Fruit fly (Drosophila melanogaster) whole organism, prepupa: ENCODE measurements around the gene CG2247.
"Not testable (repeated sequence)": the region's sequence is repeated elsewhere in the genome, so short reads cannot be mapped to it uniquely, and the experiment has no call there.

Source experiments
- CG10631 ChIP-seq: fragments of 200-800 bp; sonication (Bioruptor generic); optimal IDR thresholded peaks from 2 replicates; lab custom pipeline; 2016; ENCODE audit warnings: missing biosample characterization, missing genetic modification characterization
- CG10669 ChIP-seq: fragments of 200-800 bp; sonication (Bioruptor generic); optimal IDR thresholded peaks from 3 replicates; lab custom pipeline; 2018; ENCODE audit warnings: missing biosample characterization, mild to moderate bottlenecking, missing genetic modification characterization, moderate library complexity
- CG15336 ChIP-seq: fragments of 200-800 bp; sonication (Bioruptor generic); IDR thresholded peaks from 2 replicates; pipeline ENCODE4 v1.3.6; 2022; ENCODE audit warnings: missing biosample characterization, missing genetic modification characterization
- CG1621 ChIP-seq: fragments of 200-800 bp; sonication (Bioruptor generic); optimal IDR thresholded peaks from 3 replicates; lab custom pipeline; 2018; ENCODE audit warnings: missing biosample characterization, mild to moderate bottlenecking, missing genetic modification characterization
- CG16779 ChIP-seq: fragments of 200-800 bp; sonication (Bioruptor generic); optimal IDR thresholded peaks from 3 replicates; lab custom pipeline; 2017; ENCODE audit warnings: missing biosample characterization, mild to moderate bottlenecking, missing genetic modification characterization
- CG3032 ChIP-seq: fragments of 200-800 bp; optimal IDR thresholded peaks from 2 replicates; lab custom pipeline; 2019; ENCODE audit warnings: missing biosample characterization, mild to moderate bottlenecking, missing genetic modification characterization, moderate library complexity
- CG31627 ChIP-seq: fragments of 200-800 bp; sonication (Bioruptor generic); optimal IDR thresholded peaks from 3 replicates; lab custom pipeline; 2016; ENCODE audit warnings: missing biosample characterization, missing genetic modification characterization
- CG32006 ChIP-seq: fragments of 200-800 bp; sonication (Bioruptor generic); optimal IDR thresholded peaks from 3 replicates; lab custom pipeline; 2017; ENCODE audit warnings: missing biosample characterization, mild to moderate bottlenecking, missing genetic modification characterization
- CG34406 ChIP-seq: fragments of 200-800 bp; sonication (Bioruptor generic); optimal IDR thresholded peaks from 3 replicates; lab custom pipeline; 2016; ENCODE audit warnings: missing biosample characterization, missing genetic modification characterization
- CG3919 ChIP-seq: fragments of 200-800 bp; sonication (Bioruptor generic); optimal IDR thresholded peaks from 3 replicates; lab custom pipeline; 2016; ENCODE audit warnings: missing biosample characterization, missing genetic modification characterization
- CG4318 ChIP-seq: fragments of 200-800 bp; sonication (Bioruptor generic); optimal IDR thresholded peaks from 3 replicates; lab custom pipeline; 2017; ENCODE audit warnings: missing biosample characterization, mild to moderate bottlenecking, missing genetic modification characterization
- CG6163 ChIP-seq: fragments of 200-800 bp; sonication (Bioruptor generic); IDR thresholded peaks from 3 replicates; pipeline ENCODE4 v1.3.6; 2022; ENCODE audit warnings: missing biosample characterization, missing genetic modification characterization
- CG6792 ChIP-seq: fragments of 200-800 bp; sonication (Bioruptor generic); optimal IDR thresholded peaks from 3 replicates; lab custom pipeline; 2016; ENCODE audit warnings: missing biosample characterization, missing genetic modification characterization
- CG6854 ChIP-seq: fragments of 200-800 bp; sonication (Bioruptor generic); optimal IDR thresholded peaks from 2 replicates; lab custom pipeline; 2017; ENCODE audit warnings: missing biosample characterization, mild to moderate bottlenecking, missing genetic modification characterization
- CG8119 ChIP-seq: fragments of 200-800 bp; sonication (Bioruptor generic); IDR thresholded peaks from 3 replicates; pipeline ENCODE4 v1.3.6; 2022; ENCODE audit warnings: missing biosample characterization, missing genetic modification characterization
- CG8632 ChIP-seq: fragments of 200-800 bp; sonication (Bioruptor generic); optimal IDR thresholded peaks from 3 replicates; lab custom pipeline; 2016; ENCODE audit warnings: missing biosample characterization, missing genetic modification characterization
- CG9139 ChIP-seq: fragments of 200-800 bp; sonication (Bioruptor generic); optimal IDR thresholded peaks from 3 replicates; lab custom pipeline; 2017; ENCODE audit warnings: missing biosample characterization, mild to moderate bottlenecking, missing genetic modification characterization
- Eip78C ChIP-seq: fragments of 200-800 bp; sonication (Bioruptor generic); peaks from one replicate; lab custom pipeline; 2016; ENCODE audit warnings: missing biosample characterization, missing genetic modification characterization
- Ets21C ChIP-seq: fragments of 200-800 bp; sonication (Bioruptor generic); optimal IDR thresholded peaks from 3 replicates; lab custom pipeline; 2016; ENCODE audit warnings: missing biosample characterization, missing genetic modification characterization
- Gug ChIP-seq: fragments of 200-800 bp; sonication (Bioruptor generic); IDR thresholded peaks from 2 replicates; pipeline ENCODE4 v1.3.6; 2022; ENCODE audit warnings: missing biosample characterization, missing genetic modification characterization
- Hr38 ChIP-seq: sonication (Bioruptor generic); optimal IDR thresholded peaks from 2 replicates; lab custom pipeline; 2016; ENCODE audit warnings: missing biosample characterization, missing genetic modification characterization
- Hr39 ChIP-seq: fragments of 200-800 bp; sonication (Bioruptor generic); optimal IDR thresholded peaks from 2 replicates; lab custom pipeline; 2016; ENCODE audit warnings: missing biosample characterization, missing genetic modification characterization
- Lpt ChIP-seq: fragments of 200-800 bp; sonication (Bioruptor generic); optimal IDR thresholded peaks from 3 replicates; lab custom pipeline; 2016; ENCODE audit warnings: missing biosample characterization, missing genetic modification characterization
- Met ChIP-seq: fragments of 200-800 bp; sonication (Bioruptor generic); optimal IDR thresholded peaks from 3 replicates; lab custom pipeline; 2016; ENCODE audit warnings: missing biosample characterization, missing genetic modification characterization
- OdsH ChIP-seq: fragments of 200-800 bp; sonication (Bioruptor generic); optimal IDR thresholded peaks from 3 replicates; lab custom pipeline; 2016; ENCODE audit warnings: missing biosample characterization, missing genetic modification characterization
- Smox ChIP-seq: fragments of 200-800 bp; sonication (Bioruptor generic); optimal IDR thresholded peaks from 3 replicates; lab custom pipeline; 2016; ENCODE audit warnings: missing biosample characterization, missing genetic modification characterization
- Sox102F ChIP-seq: fragments of 200-800 bp; sonication (Bioruptor generic); optimal IDR thresholded peaks from 2 replicates; lab custom pipeline; 2016; ENCODE audit warnings: missing biosample characterization, mild to moderate bottlenecking, missing genetic modification characterization
- Sox14 ChIP-seq: fragments of 200-800 bp; sonication (Bioruptor generic); optimal IDR thresholded peaks from 3 replicates; lab custom pipeline; 2016; ENCODE audit warnings: missing biosample characterization, missing genetic modification characterization
- achi ChIP-seq: fragments of 200-800 bp; sonication (Bioruptor generic); optimal IDR thresholded peaks from 3 replicates; lab custom pipeline; 2016; ENCODE audit warnings: missing biosample characterization, missing genetic modification characterization
- acj6 ChIP-seq: fragments of 200-800 bp; sonication (Bioruptor generic); optimal IDR thresholded peaks from 3 replicates; lab custom pipeline; 2016; ENCODE audit warnings: missing biosample characterization, missing genetic modification characterization
- cyc ChIP-seq: fragments of 200-800 bp; sonication (Bioruptor generic); optimal IDR thresholded peaks from 3 replicates; lab custom pipeline; 2016; ENCODE audit warnings: missing biosample characterization, missing genetic modification characterization
- dac ChIP-seq: fragments of 200-800 bp; sonication (Bioruptor generic); optimal IDR thresholded peaks from 2 replicates; lab custom pipeline; 2017; ENCODE audit warnings: missing biosample characterization, mild to moderate bottlenecking, missing genetic modification characterization
- eg ChIP-seq: fragments of 200-800 bp; sonication (Bioruptor generic); IDR thresholded peaks from 3 replicates; pipeline ENCODE4 v1.3.6; 2022; ENCODE audit warnings: missing biosample characterization, missing genetic modification characterization
- fd85E ChIP-seq: fragments of 200-800 bp; sonication (Bioruptor generic); optimal IDR thresholded peaks from 3 replicates; lab custom pipeline; 2016; ENCODE audit warnings: missing biosample characterization, missing genetic modification characterization
- fkh ChIP-seq: fragments of 200-800 bp; sonication (Bioruptor generic); optimal IDR thresholded peaks from 3 replicates; lab custom pipeline; 2017; ENCODE audit warnings: missing biosample characterization, mild to moderate bottlenecking, missing genetic modification characterization, moderate library complexity
- lz ChIP-seq: fragments of 200-800 bp; sonication (Bioruptor generic); optimal IDR thresholded peaks from 3 replicates; lab custom pipeline; 2016; ENCODE audit warnings: missing biosample characterization, missing genetic modification characterization
- net ChIP-seq: fragments of 200-800 bp; sonication (Bioruptor generic); optimal IDR thresholded peaks from 3 replicates; lab custom pipeline; 2016; ENCODE audit warnings: missing biosample characterization, missing genetic modification characterization
- spab ChIP-seq: fragments of 200-800 bp; sonication (Bioruptor generic); optimal IDR thresholded peaks from 2 replicates; lab custom pipeline; 2017; ENCODE audit warnings: missing biosample characterization, mild to moderate bottlenecking, missing genetic modification characterization, missing genetic modification reagents
- ss ChIP-seq, 2 experiments: fragments of 200-800 bp; sonication (Bioruptor generic); optimal IDR thresholded peaks; 2 replicates in 1 of 2; 3 replicates in 1 of 2; lab custom pipeline; 2017 to 2018; ENCODE audit warnings: mild to moderate bottlenecking in 2 of 2, missing biosample characterization in 2 of 2, missing genetic modification characterization in 2 of 2, moderate library complexity in 1 of 2
- svp ChIP-seq: fragments of 200-800 bp; sonication (Bioruptor generic); peaks from one replicate; lab custom pipeline; 2016; ENCODE audit warnings: missing biosample characterization, missing genetic modification characterization
- topi ChIP-seq: fragments of 200-800 bp; sonication (Bioruptor generic); optimal IDR thresholded peaks from 3 replicates; lab custom pipeline; 2016; ENCODE audit warnings: missing biosample characterization, missing genetic modification characterization

Gene CG2247

dm6 chrX:11600795-11601358, 10.6 kb downstream of the CG2247 start (continued):
- TF ChIP-seq CG16779 (tag; lab: Kevin White, UChicago) (no peak), CG6163 (0 out of 3 replicates have a peak, but pooled peaks have one; percentile 13), Sox14 (GFP tag; lab: Kevin White, UChicago) (peak; percentile 60), CG32006 (GFP tag; lab: Kevin White, UChicago) (no peak), Hr39 (GFP tag; lab: Kevin White, UChicago) (peak; percentile 52), CG9139 (GFP tag; lab: Kevin White, UChicago) (peak; percentile 3), CG15336 (GFP tag; lab: Robert Waterston, UW) (no peak), CG4318 (GFP tag; lab: Kevin White, UChicago) (no peak), lz (GFP tag; lab: Kevin White, UChicago) (peak; percentile 56), Hr38 (GFP tag; lab: Kevin White, UChicago) (no peak), Sox102F (GFP tag; lab: Kevin White, UChicago) (no peak), Met (GFP tag; lab: Kevin White, UChicago) (no peak), CG1621 (tag; lab: Kevin White, UChicago) (no peak), fkh (GFP tag; lab: Kevin White, UChicago) (no peak), dac (GFP tag; lab: Kevin White, UChicago) (no peak), Smox (GFP tag; lab: Kevin White, UChicago) (no peak), eg (GFP tag; lab: Robert Waterston, UW) (peak; percentile 51; the same call in 2 of the 3 replicates), CG3919 (GFP tag; lab: Kevin White, UChicago) (no peak), CG8119 (GFP tag; lab: Robert Waterston, UW) (no peak), CG8632 (GFP tag; lab: Kevin White, UChicago) (peak; percentile 40), OdsH (GFP tag; lab: Kevin White, UChicago) (no peak), Ets21C (GFP tag; lab: Kevin White, UChicago) (peak; percentile 22), svp (GFP tag; lab: Kevin White, UChicago) (peak; percentile 90), CG10631 (GFP tag; lab: Kevin White, UChicago) (peak; percentile 52), CG34406 (peak; percentile 56), spab (GFP tag; lab: Kevin White, UChicago) (no peak), ss (GFP tag; optimal IDR thresholded peaks at IDR 0.05; lab: Kevin White, UChicago) (peak in 1 of 2 experiments; percentile 47)

dm6 chrX:11599589-11599988, 11.9 kb downstream of the CG2247 start, which contains the start of gene rho-4:
Gene rho-4 (plus strand): TSS chrX:11599838.
- TF ChIP-seq CG34406; achi (GFP tag; lab: Kevin White, UChicago); spab (GFP tag; lab: Kevin White, UChicago): not testable (repeated sequence)

dm6 chrX:11584075-11584474, 27.4 kb downstream of the CG2247 start, which contains the start of gene pkm:
Gene pkm (minus strand): TSS chrX:11584175.
- TF ChIP-seq svp (GFP tag; lab: Kevin White, UChicago) (no peak), OdsH (GFP tag; lab: Kevin White, UChicago) (no peak)

- peak; percentile 75 for TF ChIP-seq CG31627
- TF ChIP-seq OdsH (GFP tag; lab: Kevin White, UChicago) = peak; percentile 69
- peak; percentile 52 for TF ChIP-seq Ets21C (GFP tag; lab: Kevin White, UChicago)
- peak; percentile 63 for TF ChIP-seq acj6 (GFP tag; lab: Kevin White, UChicago)
- TF ChIP-seq cyc (GFP tag; lab: Kevin White, UChicago) = peak; percentile 47
- TF ChIP-seq CG34406 = peak; percentile 55
- peak; percentile 21 for TF ChIP-seq CG10669
- peak; percentile 7 for TF ChIP-seq CG1621 (tag; lab: Kevin White, UChicago)
- TF ChIP-seq CG6854 = no peak
- TF ChIP-seq CG15336 (GFP tag; lab: Robert Waterston, UW) = 0 out of 2 replicates have a peak, but pooled peaks have one; percentile 33
- no peak for TF ChIP-seq Hr38 (GFP tag; lab: Kevin White, UChicago)
- TF ChIP-seq topi (GFP tag; lab: Kevin White, UChicago) = peak; percentile 68
- peak; percentile 53 for TF ChIP-seq CG6792 (GFP tag; lab: Kevin White, UChicago)
- peak; percentile 45 for TF ChIP-seq CG3032 (tag; lab: Kevin White, UChicago)
- TF ChIP-seq Gug (GFP tag; lab: Robert Waterston, UW) = no peak
- TF ChIP-seq CG9139 (GFP tag; lab: Kevin White, UChicago) = no peak
- TF ChIP-seq Eip78C = peak; percentile 80
- peak; percentile 46 for TF ChIP-seq Smox (GFP tag; lab: Kevin White, UChicago)
- TF ChIP-seq fd85E (GFP tag; lab: Kevin White, UChicago) = no peak
- peak; percentile 69 for TF ChIP-seq Sox14 (GFP tag; lab: Kevin White, UChicago)
- peak; percentile 55 for TF ChIP-seq CG10631 (GFP tag; lab: Kevin White, UChicago)
- peak; percentile 53 for TF ChIP-seq net
- peak; percentile 28 for TF ChIP-seq Lpt (GFP tag; lab: Kevin White, UChicago)
- TF ChIP-seq CG6163 = peak; percentile 48; the same call in 1 of the 3 replicates
- peak; percentile 39; the same call in 1 of the 3 replicates for TF ChIP-seq eg (GFP tag; lab: Robert Waterston, UW)
- TF ChIP-seq achi (GFP tag; lab: Kevin White, UChicago) = peak; percentile 56
- peak; percentile 71 for TF ChIP-seq Hr39 (GFP tag; lab: Kevin White, UChicago)
- TF ChIP-seq CG3919 (GFP tag; lab: Kevin White, UChicago) = peak; percentile 47
These were observed 31.1 kb downstream of the CG2247 start, which contains the start of gene nod for dm6 chrX:11580200-11580840. Gene nod (plus strand): TSS chrX:11580772.
